Worm (Caenorhabditis elegans) whole organism, L4 larva: ENCODE results near the gene C03H5.6.
A peak's percentile ranks its signal among the peaks of the same experiment; 100 is the strongest.

ENCODE experiments used
- ceh-28 ChIP-seq: fragments of 150-350 bp; optimal IDR thresholded peaks from 2 replicates; lab custom pipeline; 2014; ENCODE audit warnings: missing biosample characterization, missing genetic modification reagents, missing genetic modification characterization
- ces-1 ChIP-seq: fragments of 150-350 bp; sonication (generic microtip); optimal IDR thresholded peaks from 4 replicates; lab custom pipeline; 2014; ENCODE audit warnings: missing biosample characterization, missing genetic modification reagents, missing genetic modification characterization
- daf-8 ChIP-seq: fragments of 200-800 bp; sonication (Bioruptor generic); IDR thresholded peaks from 2 replicates; pipeline ENCODE4 v1.3.6; 2022; ENCODE audit warnings: missing genetic modification characterization, missing compliant biosample characterization
- fkh-10 ChIP-seq: fragments of 150-350 bp; optimal IDR thresholded peaks from 2 replicates; lab custom pipeline; 2014; ENCODE audit warnings: missing biosample characterization, missing genetic modification reagents, missing genetic modification characterization
- gei-8 ChIP-seq: fragments of 200-800 bp; sonication (Bioruptor generic); optimal IDR thresholded peaks from 2 replicates; lab custom pipeline; 2018; ENCODE audit warnings: mild to moderate bottlenecking, missing genetic modification characterization, missing compliant biosample characterization
- lin-39 ChIP-seq: fragments of 150-350 bp; optimal IDR thresholded peaks from 2 replicates; lab custom pipeline; 2014; ENCODE audit warnings: missing biosample characterization, missing genetic modification reagents, missing genetic modification characterization
- nhr-237 ChIP-seq: sonication (generic microtip); optimal IDR thresholded peaks from 2 replicates; lab custom pipeline; 2017; ENCODE audit warnings: missing biosample characterization, missing genetic modification characterization
- nhr-76 ChIP-seq: fragments of 150-350 bp; optimal IDR thresholded peaks from 2 replicates; lab custom pipeline; 2014; ENCODE audit warnings: missing biosample characterization, missing genetic modification characterization
- tra-1 ChIP-seq: fragments of 200-800 bp; sonication (Bioruptor generic); IDR thresholded peaks from 2 replicates; pipeline ENCODE4 v1.3.6; 2022; ENCODE audit warnings: missing genetic modification reagents, missing genetic modification characterization, missing compliant biosample characterization
- zip-2 ChIP-seq: fragments of 150-350 bp; optimal IDR thresholded peaks from 2 replicates; lab custom pipeline; 2014; ENCODE audit warnings: missing biosample characterization, missing genetic modification characterization

Gene C03H5.6

ce11 chrII:347734-348133 lies 51.5 kb downstream of the C03H5.6 start, which contains the start of gene D1069.3 (continued):
- no peak for TF ChIP-seq gei-8 (GFP tag; lab: Kevin White, UChicago)
- TF ChIP-seq nhr-237 (tag; lab: Kevin White, UChicago): no peak
- TF ChIP-seq daf-8 (GFP tag; lab: Robert Waterston, UW): no peak
- no peak for TF ChIP-seq lin-39 (tag; lab: Kevin White, UChicago)
- no peak for TF ChIP-seq zip-2 (tag; lab: Kevin White, UChicago)
- TF ChIP-seq tra-1 (GFP tag; lab: Robert Waterston, UW): no peak
- TF ChIP-seq nhr-76: no peak
- no peak for TF ChIP-seq ceh-28 (tag; lab: Kevin White, UChicago)
- TF ChIP-seq ces-1 (GFP tag; lab: Kevin White, UChicago): peak; percentile 7
- TF ChIP-seq fkh-10 (GFP tag; lab: Kevin White, UChicago): no peak
